Fruit fly (Drosophila melanogaster): ENCODE measurements around the gene CG14137.
A peak's percentile ranks its signal among the peaks of the same experiment; 100 is the strongest.

The CG14137 gene

DNA sequence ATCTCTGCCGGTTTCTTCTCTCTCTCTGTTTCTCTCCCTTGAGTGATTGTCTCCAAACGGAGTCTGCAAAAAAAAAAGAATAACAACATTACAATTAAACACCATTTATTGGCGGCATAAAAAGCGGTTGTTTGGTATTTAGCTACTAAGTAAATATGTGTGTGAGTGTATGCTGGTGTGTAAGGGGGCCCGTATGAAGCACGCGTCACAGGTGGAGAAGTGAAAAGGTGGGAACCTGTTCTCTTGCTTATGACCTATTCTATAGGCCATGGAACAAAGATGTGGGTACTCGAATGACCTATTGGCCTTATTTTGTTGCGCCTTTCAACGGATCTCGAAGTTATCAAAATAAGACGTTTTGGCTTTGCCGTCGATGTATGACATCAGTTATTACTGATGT is 11.3 kb downstream of the CG14137 start (continued):
- TF ChIP-seq PHDP (tag; optimal IDR thresholded peaks at IDR 0.05) = peak; percentile 14
- TF ChIP-seq gcm (GFP tag; optimal IDR thresholded peaks at IDR 0.05) = peak; percentile 60
- peak; percentile 44; the same call in 1 of the 2 replicates for TF ChIP-seq Nf-YA (GFP tag; IDR thresholded peaks at IDR 0.05)
- no peak for TF ChIP-seq CG15479 (GFP tag; optimal IDR thresholded peaks at IDR 0.05)
- 0 out of 2 replicates have a peak, but pooled peaks have one; percentile 10 for TF ChIP-seq vvl (GFP tag; IDR thresholded peaks at IDR 0.05)
- peak; percentile 64 for TF ChIP-seq Med (GFP tag)
- no peak for TF ChIP-seq CG17612 (GFP tag; IDR thresholded peaks at IDR 0.05)
- TF ChIP-seq sens (GFP tag) = peak; percentile 80
- TF ChIP-seq Blimp-1 (GFP tag; optimal IDR thresholded peaks at IDR 0.05) = peak; percentile 3
- no peak for TF ChIP-seq trh (GFP tag; optimal IDR thresholded peaks at IDR 0.05)
- TF ChIP-seq ATbp (GFP tag; optimal IDR thresholded peaks at IDR 0.05) = peak; percentile 11
- no peak for TF ChIP-seq Fer3 (tag; optimal IDR thresholded peaks at IDR 0.05)
- TF ChIP-seq CG3281 (GFP tag; optimal IDR thresholded peaks at IDR 0.05) = peak; percentile 14
- no peak for TF ChIP-seq CG11560 (tag; IDR thresholded peaks at IDR 0.05)
- peak; percentile 15 for TF ChIP-seq Camta (GFP tag; optimal IDR thresholded peaks at IDR 0.05)
- 0 out of 3 replicates have a peak, but pooled peaks have one; percentile 14 for TF ChIP-seq row (GFP tag; IDR thresholded peaks at IDR 0.05)
- TF ChIP-seq ac (GFP tag; optimal IDR thresholded peaks at IDR 0.05) = no peak

- no peak for TF ChIP-seq TFAM (GFP tag; optimal IDR thresholded peaks at IDR 0.05)
- no peak for TF ChIP-seq Trl (optimal IDR thresholded peaks at IDR 0.05)
- TF ChIP-seq Trl (GFP tag; optimal IDR thresholded peaks at IDR 0.05) = peak; percentile 39
- no peak for TF ChIP-seq HmgD (GFP tag; optimal IDR thresholded peaks at IDR 0.05)
- 0 out of 2 replicates have a peak, but pooled peaks have one; percentile 36 for TF ChIP-seq CG1024 (GFP tag; IDR thresholded peaks at IDR 0.05)
- TF ChIP-seq Nf-YB (GFP tag; optimal IDR thresholded peaks at IDR 0.05) = peak; percentile 29
- TF ChIP-seq chn (GFP tag; optimal IDR thresholded peaks at IDR 0.05) = peak; percentile 55
- TF ChIP-seq CG18476 (GFP tag; optimal IDR thresholded peaks at IDR 0.05) = peak; percentile 36
- TF ChIP-seq NK7.1 (GFP tag; optimal IDR thresholded peaks at IDR 0.05) = no peak
- TF ChIP-seq pho (GFP tag; optimal IDR thresholded peaks at IDR 0.05) = no peak
- TF ChIP-seq CG10267 (tag; optimal IDR thresholded peaks at IDR 0.05) = peak; percentile 62
- 0 out of 2 replicates have a peak, but pooled peaks have one; percentile 20 for TF ChIP-seq Adf1 (GFP tag; IDR thresholded peaks at IDR 0.05)
- peak; percentile 42; the same call in 1 of the 2 replicates for TF ChIP-seq wor (GFP tag; IDR thresholded peaks at IDR 0.05)
- TF ChIP-seq CG17361 (GFP tag; IDR thresholded peaks at IDR 0.05) = peak; percentile 68
- no peak for TF ChIP-seq CG17912 (GFP tag; optimal IDR thresholded peaks at IDR 0.05)
- peak; percentile 80 for TF ChIP-seq CG18262 (tag; optimal IDR thresholded peaks at IDR 0.05)
- TF ChIP-seq CG31388 (GFP tag; optimal IDR thresholded peaks at IDR 0.05) = no peak
- TF ChIP-seq Nf-YA (GFP tag; IDR thresholded peaks at IDR 0.05) = peak; percentile 58; the same call in 1 of the 2 replicates
- no peak for TF ChIP-seq Mes4 (GFP tag; optimal IDR thresholded peaks at IDR 0.05)
- no peak for TF ChIP-seq CG31365 (tag; optimal IDR thresholded peaks at IDR 0.05)
- TF ChIP-seq Six4 (GFP tag; optimal IDR thresholded peaks at IDR 0.05) = peak; percentile 41
- peak; percentile 65 for TF ChIP-seq CG17328 (GFP tag; IDR thresholded peaks at IDR 0.05)
- TF ChIP-seq D19A (tag; optimal IDR thresholded peaks at IDR 0.05) = peak; percentile 58
- peak; percentile 29 for TF ChIP-seq CG6813 (GFP tag; optimal IDR thresholded peaks at IDR 0.05)
- no peak; the same call in 1 of the 2 replicates for TF ChIP-seq CG6689 (GFP tag; IDR thresholded peaks at IDR 0.05)
- TF ChIP-seq Ptx1 (GFP tag; IDR thresholded peaks at IDR 0.05) = no peak; the same call in 1 of the 2 replicates
- TF ChIP-seq B-H1 (GFP tag; IDR thresholded peaks at IDR 0.05) = peak; percentile 26; the same call in 1 of the 3 replicates
- TF ChIP-seq Rx (GFP tag; IDR thresholded peaks at IDR 0.05) = no peak; the same call in 1 of the 2 replicates
- TF ChIP-seq bab2 (GFP tag; optimal IDR thresholded peaks at IDR 0.05) = peak; percentile 14
- peak; percentile 90 for TF ChIP-seq sd (tag; optimal IDR thresholded peaks at IDR 0.05)
- TF ChIP-seq CG32532 (GFP tag; IDR thresholded peaks at IDR 0.05) = peak; percentile 32; the same call in 1 of the 2 replicates
- peak; percentile 6 for TF ChIP-seq zen (tag; optimal IDR thresholded peaks at IDR 0.05)
- peak; percentile 2 for TF ChIP-seq Atf3 (GFP tag; optimal IDR thresholded peaks at IDR 0.05)
Measured at dm6 chr3L:11587720-11588580, 11.9 kb downstream of the CG14137 start, which contains the start of gene rt. Gene rt, minus strand, starts transcription at chr3L:11587770.

Measured in whole organism, embryonic.